Worm (Caenorhabditis elegans) whole organism, midembryonic: Measurements from ENCODE around the gene pup-2.

ENCODE experiments used
- flt-1 ChIP-seq: fragments of 200-800 bp; sonication (Bioruptor generic); IDR thresholded peaks from 2 replicates; pipeline ENCODE4 v1.3.6; 2022; ENCODE audit warnings: missing genetic modification characterization, missing compliant biosample characterization
- klf-2 ChIP-seq: fragments of 200-800 bp; sonication (Bioruptor generic); conservative IDR thresholded peaks from 2 replicates; pipeline ENCODE4 v1.3.6; 2022; ENCODE audit warnings: missing genetic modification reagents, missing genetic modification characterization, missing compliant biosample characterization
- med-1 ChIP-seq: sonication (generic microtip); optimal IDR thresholded peaks from 2 replicates; lab custom pipeline; 2017; ENCODE audit warnings: missing genetic modification characterization, mild to moderate bottlenecking, missing compliant biosample characterization, antibody characterized with exemption, missing genetic modification reagents; ENCODE audit not compliant: insufficient read depth
- ref-1 ChIP-seq: fragments of 200-800 bp; sonication (Bioruptor generic); conservative IDR thresholded peaks from 2 replicates; pipeline ENCODE4 v1.3.6; 2022; ENCODE audit warnings: missing genetic modification reagents, missing genetic modification characterization, missing compliant biosample characterization
- tab-1 ChIP-seq: fragments of 200-800 bp; sonication (Bioruptor generic); IDR thresholded peaks from 2 replicates; pipeline ENCODE4 v1.3.6; 2022; ENCODE audit warnings: missing genetic modification characterization, missing compliant biosample characterization
- ztf-23 ChIP-seq: fragments of 200-800 bp; sonication (Bioruptor generic); IDR thresholded peaks from 2 replicates; pipeline ENCODE4 v1.3.6; 2022; ENCODE audit warnings: missing genetic modification reagents, missing genetic modification characterization, missing compliant biosample characterization

DNA sequence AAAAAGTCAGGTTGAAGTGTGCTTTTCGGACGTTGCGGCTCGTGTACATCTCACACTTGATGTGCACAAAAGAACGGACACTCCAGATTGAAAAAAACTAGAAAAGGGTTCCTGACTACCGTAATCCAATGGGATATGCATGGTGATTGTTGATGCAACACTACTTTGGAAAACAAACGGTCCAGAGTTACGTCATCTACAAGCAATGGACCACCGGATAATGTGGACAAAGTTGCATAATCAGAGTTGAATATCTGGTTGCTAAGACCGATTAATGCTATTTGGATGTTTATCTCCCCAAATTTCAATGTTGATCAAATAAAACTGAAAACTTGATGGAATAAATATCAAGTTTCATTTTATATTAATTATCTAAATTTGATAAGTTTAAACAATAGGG is 35.7 kb upstream of the pup-2 start:
- TF ChIP-seq klf-2 (no peak), flt-1 (GFP tag; lab: Robert Waterston, UW) (no peak), ref-1 (GFP tag; lab: Robert Waterston, UW) (no peak), ztf-23 (no peak), med-1 (GFP tag; lab: Kevin White, UChicago) (no peak), tab-1 (GFP tag; lab: Robert Waterston, UW) (no peak)
